Fruit fly (Drosophila melanogaster) whole organism, embryonic: Measurements from ENCODE around the gene CG17959.

Experiments used
- Bdp1 ChIP-seq: fragments of 200-800 bp; sonication (Bioruptor generic); optimal IDR thresholded peaks from 3 replicates; lab custom pipeline; 2016; ENCODE audit warnings: missing biosample characterization, missing genetic modification characterization
- CG10147 ChIP-seq: fragments of 200-800 bp; sonication (Bioruptor generic); optimal IDR thresholded peaks from 2 replicates; lab custom pipeline; 2019; ENCODE audit warnings: missing biosample characterization, mild to moderate bottlenecking, missing genetic modification characterization, moderate library complexity
- CG11695 ChIP-seq: fragments of 200-800 bp; sonication (Bioruptor generic); IDR thresholded peaks from 3 replicates; pipeline ENCODE4 v1.3.6; 2022; ENCODE audit warnings: missing biosample characterization, missing genetic modification characterization
- CG14860 ChIP-seq: fragments of 200-800 bp; sonication (Bioruptor generic); IDR thresholded peaks from 3 replicates; pipeline ENCODE4 v1.3.6; 2022; ENCODE audit warnings: missing biosample characterization, missing genetic modification characterization; ENCODE audit not compliant: partially characterized antibody
- CG18619 ChIP-seq: fragments of 200-800 bp; sonication (Bioruptor generic); optimal IDR thresholded peaks from 3 replicates; lab custom pipeline; 2017; ENCODE audit warnings: missing biosample characterization, mild to moderate bottlenecking, missing genetic modification characterization
- CG2875 ChIP-seq: fragments of 200-800 bp; sonication (Bioruptor generic); optimal IDR thresholded peaks from 2 replicates; lab custom pipeline; 2017; ENCODE audit warnings: missing biosample characterization, mild to moderate bottlenecking, missing genetic modification characterization, missing genetic modification reagents
- CG3065 ChIP-seq: fragments of 200-800 bp; sonication (Bioruptor generic); optimal IDR thresholded peaks from 2 replicates; lab custom pipeline; 2016; ENCODE audit warnings: missing biosample characterization, missing genetic modification characterization
- CG31365 ChIP-seq: fragments of 200-800 bp; sonication (Bioruptor generic); optimal IDR thresholded peaks from 2 replicates; lab custom pipeline; 2018; ENCODE audit warnings: missing biosample characterization, mild to moderate bottlenecking, missing genetic modification characterization
- CG31388 ChIP-seq: fragments of 200-800 bp; sonication (Bioruptor generic); optimal IDR thresholded peaks from 2 replicates; lab custom pipeline; 2016; ENCODE audit warnings: missing biosample characterization, missing genetic modification characterization
- CG33213 ChIP-seq: fragments of 200-800 bp; sonication (Bioruptor generic); optimal IDR thresholded peaks from 3 replicates; lab custom pipeline; 2016; ENCODE audit warnings: missing biosample characterization, missing genetic modification characterization
- CG5953 ChIP-seq: fragments of 200-800 bp; sonication (Bioruptor generic); IDR thresholded peaks from 2 replicates; pipeline ENCODE4 v1.3.6; 2022; ENCODE audit warnings: missing biosample characterization, missing genetic modification characterization
- CG7271 ChIP-seq: fragments of 200-800 bp; sonication (Bioruptor generic); optimal IDR thresholded peaks from 2 replicates; lab custom pipeline; 2018; ENCODE audit warnings: missing biosample characterization, mild to moderate bottlenecking, missing genetic modification characterization, moderate library complexity
- CG7786 ChIP-seq: fragments of 200-800 bp; sonication (Bioruptor generic); optimal IDR thresholded peaks from 2 replicates; lab custom pipeline; 2016; ENCODE audit warnings: missing biosample characterization, missing genetic modification characterization
- CG7839 ChIP-seq: fragments of 200-800 bp; sonication (Bioruptor generic); optimal IDR thresholded peaks from 3 replicates; lab custom pipeline; 2018; ENCODE audit warnings: missing biosample characterization, mild to moderate bottlenecking, missing genetic modification characterization, moderate library complexity
- CG8478 ChIP-seq: fragments of >200 bp; optimal IDR thresholded peaks from 2 replicates; lab custom pipeline; 2018
- CG8765 ChIP-seq: fragments of 200-800 bp; sonication (Bioruptor generic); IDR thresholded peaks from 2 replicates; pipeline ENCODE4 v1.3.6; 2022; ENCODE audit warnings: missing biosample characterization, missing genetic modification characterization
- CG8924 ChIP-seq: fragments of 200-800 bp; optimal IDR thresholded peaks from 3 replicates; lab custom pipeline; 2019; ENCODE audit warnings: missing biosample characterization, mild to moderate bottlenecking, missing genetic modification characterization, moderate library complexity
- CTCF ChIP-seq: fragments of 200-800 bp; sonication (Bioruptor generic); optimal IDR thresholded peaks from 2 replicates; lab custom pipeline; 2017; ENCODE audit warnings: missing biosample characterization, mild to moderate bottlenecking, missing genetic modification characterization, moderate library complexity
- Dek ChIP-seq: fragments of 200-800 bp; sonication (Bioruptor generic); optimal IDR thresholded peaks from 3 replicates; lab custom pipeline; 2019; ENCODE audit warnings: missing biosample characterization, mild to moderate bottlenecking, missing genetic modification characterization, moderate library complexity
- Dfd ChIP-seq, 2 experiments: fragments of >200 bp; optimal IDR thresholded peaks; 2 replicates each; lab custom pipeline; 2017; ENCODE audit warnings: missing biosample characterization in 2 of 2, missing genetic modification characterization in 2 of 2
- Doc2 ChIP-seq: fragments of 200-800 bp; sonication (Bioruptor generic); IDR thresholded peaks from 2 replicates; pipeline ENCODE4 v1.3.6; 2022; ENCODE audit warnings: missing biosample characterization, missing genetic modification characterization
- E2f1 ChIP-seq: fragments of 200-800 bp; sonication (Bioruptor generic); IDR thresholded peaks from 2 replicates; pipeline ENCODE4 v1.3.6; 2022; ENCODE audit warnings: missing biosample characterization, missing genetic modification characterization
- ERR ChIP-seq: fragments of 200-800 bp; sonication (Bioruptor generic); optimal IDR thresholded peaks from 2 replicates; lab custom pipeline; 2016; ENCODE audit warnings: missing biosample characterization, missing genetic modification characterization
- H15 ChIP-seq: fragments of 200-800 bp; sonication (Bioruptor generic); IDR thresholded peaks from 3 replicates; pipeline ENCODE4 v1.3.6; 2022; ENCODE audit warnings: missing biosample characterization, missing genetic modification characterization
- HLH3B ChIP-seq: fragments of 200-800 bp; sonication (Bioruptor generic); IDR thresholded peaks from 2 replicates; pipeline ENCODE4 v1.3.6; 2022; ENCODE audit warnings: missing biosample characterization, missing genetic modification characterization
- HLHmδ ChIP-seq: fragments of 200-800 bp; sonication (Bioruptor generic); optimal IDR thresholded peaks from 2 replicates; lab custom pipeline; 2018; ENCODE audit warnings: missing biosample characterization, mild to moderate bottlenecking, missing genetic modification characterization, moderate library complexity
- Hey ChIP-seq: fragments of 200-800 bp; sonication (Bioruptor generic); optimal IDR thresholded peaks from 3 replicates; lab custom pipeline; 2018; ENCODE audit warnings: missing biosample characterization, mild to moderate bottlenecking, missing genetic modification characterization
- Nf-YC ChIP-seq: fragments of 200-800 bp; optimal IDR thresholded peaks from 3 replicates; lab custom pipeline; 2019; ENCODE audit warnings: missing biosample characterization, mild to moderate bottlenecking, missing genetic modification characterization, moderate library complexity
- Optix ChIP-seq: fragments of 200-800 bp; sonication (Bioruptor generic); IDR thresholded peaks from 3 replicates; pipeline ENCODE4 v1.3.6; 2022; ENCODE audit warnings: missing biosample characterization, missing genetic modification characterization
- Scr ChIP-seq: fragments of 200-800 bp; sonication (Bioruptor generic); IDR thresholded peaks from 2 replicates; pipeline ENCODE4 v1.3.6; 2022; ENCODE audit warnings: missing biosample characterization, missing genetic modification characterization; ENCODE audit not compliant: partially characterized antibody
- amos ChIP-seq: fragments of 200-800 bp; sonication (Bioruptor generic); IDR thresholded peaks from 2 replicates; pipeline ENCODE4 v1.3.6; 2022; ENCODE audit warnings: missing biosample characterization, missing genetic modification characterization; ENCODE audit not compliant: partially characterized antibody
- ato ChIP-seq: fragments of 200-800 bp; sonication (Bioruptor generic); IDR thresholded peaks from 2 replicates; pipeline ENCODE4 v1.3.6; 2022; ENCODE audit warnings: missing biosample characterization, missing genetic modification characterization; ENCODE audit not compliant: partially characterized antibody
- bowl ChIP-seq: fragments of 200-800 bp; sonication (Bioruptor generic); IDR thresholded peaks from 2 replicates; pipeline ENCODE4 v1.3.6; 2022; ENCODE audit warnings: missing biosample characterization, missing genetic modification characterization
- cas ChIP-seq: fragments of 200-800 bp; sonication (Bioruptor generic); IDR thresholded peaks from 2 replicates; pipeline ENCODE4 v1.3.6; 2022; ENCODE audit warnings: missing biosample characterization, missing genetic modification characterization
- crol ChIP-seq: fragments of 200-800 bp; sonication (Bioruptor generic); IDR thresholded peaks from 2 replicates; pipeline ENCODE4 v1.3.6; 2022; ENCODE audit warnings: missing biosample characterization, missing genetic modification characterization
- da ChIP-seq: fragments of 200-800 bp; sonication (Bioruptor generic); optimal IDR thresholded peaks from 2 replicates; lab custom pipeline; 2016; ENCODE audit warnings: missing biosample characterization, missing genetic modification characterization
- dmrt99B ChIP-seq: fragments of 200-800 bp; sonication (Bioruptor generic); optimal IDR thresholded peaks from 2 replicates; lab custom pipeline; 2018; ENCODE audit warnings: missing biosample characterization, mild to moderate bottlenecking, missing genetic modification characterization, moderate library complexity
- emc ChIP-seq: fragments of 200-800 bp; sonication (Bioruptor generic); optimal IDR thresholded peaks from 2 replicates; lab custom pipeline; 2016; ENCODE audit warnings: missing biosample characterization, missing genetic modification characterization
- en ChIP-seq: fragments of 200-800 bp; sonication (Bioruptor generic); optimal IDR thresholded peaks from 2 replicates; lab custom pipeline; 2016; ENCODE audit warnings: missing biosample characterization, missing genetic modification characterization
- gce ChIP-seq: fragments of 200-800 bp; sonication (Bioruptor generic); IDR thresholded peaks from 3 replicates; pipeline ENCODE4 v1.3.6; 2022; ENCODE audit warnings: missing biosample characterization, missing genetic modification characterization
- grau ChIP-seq: fragments of 200-800 bp; optimal IDR thresholded peaks from 3 replicates; lab custom pipeline; 2019; ENCODE audit warnings: missing biosample characterization, mild to moderate bottlenecking, missing genetic modification characterization, moderate library complexity
- gsb-n ChIP-seq: fragments of 200-800 bp; sonication (Bioruptor generic); optimal IDR thresholded peaks from 3 replicates; lab custom pipeline; 2018; ENCODE audit warnings: missing biosample characterization, mild to moderate bottlenecking, missing genetic modification characterization
- ind ChIP-seq: fragments of 200-800 bp; sonication (Bioruptor generic); optimal IDR thresholded peaks from 3 replicates; lab custom pipeline; 2016; ENCODE audit warnings: missing biosample characterization, missing genetic modification characterization
- klu ChIP-seq: fragments of 200-800 bp; sonication (Bioruptor generic); IDR thresholded peaks from 2 replicates; pipeline ENCODE4 v1.3.6; 2022; ENCODE audit warnings: missing biosample characterization, missing genetic modification characterization
- mam ChIP-seq: fragments of 200-800 bp; sonication (Bioruptor generic); optimal IDR thresholded peaks from 3 replicates; lab custom pipeline; 2016; ENCODE audit warnings: missing biosample characterization, missing genetic modification characterization
- nom ChIP-seq: fragments of 200-800 bp; sonication (Bioruptor generic); optimal IDR thresholded peaks from 2 replicates; lab custom pipeline; 2017; ENCODE audit warnings: missing biosample characterization, missing genetic modification characterization, mild to moderate bottlenecking, moderate library complexity, missing genetic modification reagents
- phol ChIP-seq: fragments of 200-800 bp; sonication (Bioruptor generic); optimal IDR thresholded peaks from 3 replicates; lab custom pipeline; 2018; ENCODE audit warnings: missing biosample characterization, mild to moderate bottlenecking, missing genetic modification characterization, moderate library complexity
- psq ChIP-seq: fragments of 200-800 bp; sonication (Bioruptor generic); optimal IDR thresholded peaks from 2 replicates; lab custom pipeline; 2017; ENCODE audit warnings: missing biosample characterization, missing genetic modification characterization
- row ChIP-seq: fragments of 200-800 bp; sonication (Bioruptor generic); IDR thresholded peaks from 3 replicates; pipeline ENCODE4 v1.3.6; 2022; ENCODE audit warnings: missing biosample characterization, missing genetic modification characterization
- sd ChIP-seq: fragments of 200-800 bp; sonication (Bioruptor generic); optimal IDR thresholded peaks from 3 replicates; lab custom pipeline; 2018; ENCODE audit warnings: missing biosample characterization, mild to moderate bottlenecking, missing genetic modification characterization, moderate library complexity
- tap ChIP-seq: fragments of 200-800 bp; optimal IDR thresholded peaks from 3 replicates; lab custom pipeline; 2019; ENCODE audit warnings: missing biosample characterization, mild to moderate bottlenecking, missing genetic modification characterization, moderate library complexity
- twi ChIP-seq: fragments of 200-800 bp; optimal IDR thresholded peaks from 2 replicates; lab custom pipeline; 2019; ENCODE audit warnings: missing biosample characterization, mild to moderate bottlenecking, missing genetic modification characterization, moderate library complexity
- yki ChIP-seq: fragments of >200 bp; optimal IDR thresholded peaks from 3 replicates; lab custom pipeline; 2018

The CG17959 gene

DNA sequence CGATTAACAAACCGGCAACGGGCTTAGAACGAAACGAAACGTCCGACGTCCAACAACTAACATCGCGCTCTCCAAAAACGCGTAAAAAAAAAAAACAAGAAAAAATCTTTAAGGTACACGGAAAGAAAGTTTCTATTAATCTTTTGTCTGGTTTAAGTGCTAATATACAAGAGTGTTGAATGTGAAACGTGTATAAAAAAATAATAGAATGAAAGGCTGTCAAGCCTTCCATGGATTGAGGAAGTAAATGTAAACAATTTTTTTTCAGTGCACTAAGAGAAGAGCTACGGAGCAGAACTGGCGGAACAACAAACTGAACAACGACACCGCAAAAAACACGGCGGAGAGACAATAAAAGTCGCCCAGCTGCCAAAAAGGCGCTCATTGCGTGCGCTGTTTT is 27.2 kb upstream of the CG17959 start, which contains the start of gene CG3588 (continued):
- TF ChIP-seq psq (GFP tag; lab: Kevin White, UChicago) (no peak), CG33213 (peak; percentile 60), CG5953 (GFP tag; lab: Robert Waterston, UW) (0 out of 2 replicates have a peak, but pooled peaks have one; percentile 31), CG18619 (peak; percentile 57), mam (GFP tag; lab: Kevin White, UChicago) (no peak), HLHmδ (no peak), CG31388 (GFP tag; lab: Kevin White, UChicago) (no peak), CG3065 (GFP tag; lab: Kevin White, UChicago) (no peak), H15 (peak; percentile 68), crol (GFP tag; lab: Robert Waterston, UW) (no peak), nom (GFP tag; lab: Kevin White, UChicago) (no peak), cas (peak; percentile 81), CG8478 (no peak), ato (GFP tag; lab: Robert Waterston, UW) (no peak), CG7839 (tag; lab: Kevin White, UChicago) (peak; percentile 82), Scr (no peak), CG10147 (peak; percentile 75), twi (tag; lab: Kevin White, UChicago) (no peak), gce (GFP tag; lab: Robert Waterston, UW) (peak; percentile 56; the same call in 1 of the 3 replicates), tap (peak; percentile 32), Nf-YC (tag; lab: Kevin White, UChicago) (no peak), ind (GFP tag; lab: Kevin White, UChicago) (peak; percentile 70), ERR (GFP tag; lab: Kevin White, UChicago) (no peak), phol (peak; percentile 51), Doc2 (GFP tag; lab: Robert Waterston, UW) (no peak), da (GFP tag; lab: Kevin White, UChicago) (no peak), yki (lab: Kevin White, UChicago) (no peak), emc (GFP tag; lab: Kevin White, UChicago) (peak; percentile 57), E2f1 (GFP tag; lab: Robert Waterston, UW) (peak; percentile 77), CTCF (GFP tag; lab: Kevin White, UChicago) (no peak), CG8765 (GFP tag; lab: Robert Waterston, UW) (peak; percentile 45; the same call in 1 of the 2 replicates), amos (GFP tag; lab: Robert Waterston, UW) (no peak), HLH3B (GFP tag; lab: Robert Waterston, UW) (peak; percentile 55), row (GFP tag; lab: Robert Waterston, UW) (peak; percentile 79), Dek (tag; lab: Kevin White, UChicago) (peak; percentile 69), CG7786 (GFP tag; lab: Kevin White, UChicago) (peak; percentile 65), Bdp1 (peak; percentile 13), bowl (GFP tag; lab: Robert Waterston, UW) (0 out of 2 replicates have a peak, but pooled peaks have one; percentile 32), sd (tag; lab: Kevin White, UChicago) (peak; percentile 45), CG2875 (GFP tag; lab: Kevin White, UChicago) (no peak), CG31365 (tag; lab: Kevin White, UChicago) (peak; percentile 20), dmrt99B (tag; lab: Kevin White, UChicago) (peak; percentile 69), en (no peak), Dfd (GFP tag; optimal IDR thresholded peaks at IDR 0.05; lab: Kevin White, UChicago) (no peak), klu (GFP tag; lab: Robert Waterston, UW) (peak; percentile 69), gsb-n (tag; lab: Kevin White, UChicago) (no peak), Optix (GFP tag; lab: Robert Waterston, UW) (no peak), Hey (tag; lab: Kevin White, UChicago) (no peak), CG7271 (tag; lab: Kevin White, UChicago) (no peak), grau (tag; lab: Kevin White, UChicago) (peak; percentile 71), CG8924 (tag; lab: Kevin White, UChicago) (peak; percentile 49), CG14860 (GFP tag; lab: Robert Waterston, UW) (no peak), CG11695 (GFP tag; lab: Robert Waterston, UW) (peak; percentile 73)
